Fruit fly (Drosophila melanogaster): ENCODE data around the gene poe.

DNA sequence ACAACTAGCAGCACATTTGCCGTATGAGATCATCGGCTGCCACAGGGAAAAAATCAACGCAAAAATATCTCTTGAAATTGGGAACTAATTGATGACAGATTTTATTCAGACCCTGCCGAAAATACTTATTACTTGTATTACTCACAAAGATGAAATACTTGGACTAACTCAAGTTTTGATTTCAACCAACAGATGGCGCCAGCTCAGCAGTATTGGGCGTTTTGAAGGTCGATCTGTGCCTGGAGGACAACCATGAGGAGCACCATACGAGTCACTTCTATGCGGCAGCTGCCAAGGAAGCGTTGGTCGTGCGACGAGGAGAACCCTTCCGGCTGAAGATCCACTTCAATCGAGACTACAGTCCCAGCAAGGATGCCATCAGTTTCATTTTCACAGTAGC, 47.1 kb downstream of the poe start:
- no peak for TF ChIP-seq CG6654 (GFP tag; optimal IDR thresholded peaks at IDR 0.05)
- TF ChIP-seq abd-A (tag; optimal IDR thresholded peaks at IDR 0.05), result no peak
- no peak for TF ChIP-seq onecut (GFP tag; IDR thresholded peaks at IDR 0.05)
- TF ChIP-seq CG7928 (GFP tag; optimal IDR thresholded peaks at IDR 0.05), result no peak
- no peak for TF ChIP-seq gsb (GFP tag; IDR thresholded peaks at IDR 0.05)
- TF ChIP-seq Sry-β (GFP tag; optimal IDR thresholded peaks at IDR 0.05), result no peak
- no peak for TF ChIP-seq chn (GFP tag; optimal IDR thresholded peaks at IDR 0.05)
- TF ChIP-seq CG14965 (GFP tag; optimal IDR thresholded peaks at IDR 0.05; ENCODE audit: borderline replicate concordance), result no peak
- no peak for TF ChIP-seq vfl (GFP tag; optimal IDR thresholded peaks at IDR 0.05)
- no peak for TF ChIP-seq ab (GFP tag; optimal IDR thresholded peaks at IDR 0.05)
- TF ChIP-seq Spps (tag; optimal IDR thresholded peaks at IDR 0.05), result no peak
- TF ChIP-seq jumu (GFP tag; optimal IDR thresholded peaks at IDR 0.05), result no peak
- TF ChIP-seq odd (GFP tag; optimal IDR thresholded peaks at IDR 0.05), result no peak
